Fruit fly (Drosophila melanogaster) whole organism, embryonic: ENCODE results near the gene CG34056.
"Not testable (repeated sequence)": the region's sequence is repeated elsewhere in the genome, so short reads cannot be mapped to it uniquely, and the experiment has no call there.

Experiments used
- CG11093 ChIP-seq: fragments of 200-800 bp; sonication (Bioruptor generic); IDR thresholded peaks from 3 replicates; pipeline ENCODE4 v1.3.6; 2022; ENCODE audit warnings: missing biosample characterization, missing genetic modification characterization
- CG11696 ChIP-seq: fragments of 200-800 bp; sonication (Bioruptor generic); IDR thresholded peaks from 2 replicates; pipeline ENCODE4 v1.3.6; 2022; ENCODE audit warnings: missing biosample characterization, missing genetic modification characterization
- CG12391 ChIP-seq: fragments of 200-800 bp; sonication (Bioruptor generic); optimal IDR thresholded peaks from 3 replicates; lab custom pipeline; 2018; ENCODE audit warnings: missing biosample characterization, mild to moderate bottlenecking, missing genetic modification characterization, moderate library complexity
- CG12659 ChIP-seq: fragments of 200-800 bp; sonication (Bioruptor generic); optimal IDR thresholded peaks from 3 replicates; lab custom pipeline; 2017; ENCODE audit warnings: mild to moderate bottlenecking, missing biosample characterization, missing genetic modification reagents, missing genetic modification characterization
- CG12744 ChIP-seq: fragments of 200-800 bp; sonication (Bioruptor generic); optimal IDR thresholded peaks from 2 replicates; lab custom pipeline; 2016; ENCODE audit warnings: missing biosample characterization, missing genetic modification characterization
- CG13775 ChIP-seq: fragments of 200-800 bp; sonication (Bioruptor generic); optimal IDR thresholded peaks from 3 replicates; lab custom pipeline; 2017; ENCODE audit warnings: missing biosample characterization, mild to moderate bottlenecking, missing genetic modification characterization
- CG14860 ChIP-seq: fragments of 200-800 bp; sonication (Bioruptor generic); IDR thresholded peaks from 3 replicates; pipeline ENCODE4 v1.3.6; 2022; ENCODE audit warnings: missing biosample characterization, missing genetic modification characterization; ENCODE audit not compliant: partially characterized antibody
- CG15514 ChIP-seq: fragments of 200-800 bp; sonication (Bioruptor generic); optimal IDR thresholded peaks from 3 replicates; lab custom pipeline; 2017; ENCODE audit warnings: missing biosample characterization, missing genetic modification characterization, mild to moderate bottlenecking, moderate library complexity, missing genetic modification reagents
- CG2116 ChIP-seq: fragments of 200-800 bp; sonication (Bioruptor generic); optimal IDR thresholded peaks from 3 replicates; lab custom pipeline; 2018; ENCODE audit warnings: missing biosample characterization, mild to moderate bottlenecking, missing genetic modification characterization
- CG2120 ChIP-seq: fragments of 200-800 bp; sonication (Bioruptor generic); optimal IDR thresholded peaks from 3 replicates; lab custom pipeline; 2016; ENCODE audit warnings: missing biosample characterization, missing genetic modification characterization
- CG2712 ChIP-seq: fragments of 200-800 bp; optimal IDR thresholded peaks from 3 replicates; lab custom pipeline; 2019; ENCODE audit warnings: missing biosample characterization, mild to moderate bottlenecking, missing genetic modification characterization, moderate library complexity
- CG31224 ChIP-seq: fragments of 200-800 bp; sonication (Bioruptor generic); IDR thresholded peaks from 2 replicates; pipeline ENCODE4 v1.3.6; 2022; ENCODE audit warnings: missing biosample characterization, missing genetic modification characterization
- CG31365 ChIP-seq: fragments of 200-800 bp; sonication (Bioruptor generic); optimal IDR thresholded peaks from 2 replicates; lab custom pipeline; 2018; ENCODE audit warnings: missing biosample characterization, mild to moderate bottlenecking, missing genetic modification characterization
- CG3847 ChIP-seq: fragments of 200-800 bp; sonication (Bioruptor generic); IDR thresholded peaks from 2 replicates; pipeline ENCODE4 v1.3.6; 2022; ENCODE audit warnings: missing biosample characterization, missing genetic modification characterization
- CG4424 ChIP-seq: fragments of 200-800 bp; sonication (Bioruptor generic); optimal IDR thresholded peaks from 3 replicates; lab custom pipeline; 2016; ENCODE audit warnings: missing biosample characterization, missing genetic modification characterization
- CG4617 ChIP-seq: fragments of 200-800 bp; sonication (Bioruptor generic); optimal IDR thresholded peaks from 3 replicates; lab custom pipeline; 2016; ENCODE audit warnings: missing biosample characterization, missing genetic modification characterization, borderline replicate concordance
- CG4854 ChIP-seq: fragments of 200-800 bp; sonication (Bioruptor generic); optimal IDR thresholded peaks from 2 replicates; lab custom pipeline; 2016; ENCODE audit warnings: missing biosample characterization, missing genetic modification characterization, inconsistent platforms
- CG6854 ChIP-seq: fragments of 200-800 bp; sonication (Bioruptor generic); optimal IDR thresholded peaks from 3 replicates; lab custom pipeline; 2017; ENCODE audit warnings: missing biosample characterization, mild to moderate bottlenecking, missing genetic modification characterization
- CG7928 ChIP-seq: fragments of 200-800 bp; sonication (Bioruptor generic); optimal IDR thresholded peaks from 2 replicates; lab custom pipeline; 2017; ENCODE audit warnings: missing biosample characterization, mild to moderate bottlenecking, missing genetic modification characterization
- CTCF ChIP-seq: fragments of 200-800 bp; sonication (Bioruptor generic); optimal IDR thresholded peaks from 2 replicates; lab custom pipeline; 2017; ENCODE audit warnings: missing biosample characterization, mild to moderate bottlenecking, missing genetic modification characterization, moderate library complexity
- D19B ChIP-seq: fragments of 200-800 bp; sonication (Bioruptor generic); optimal IDR thresholded peaks from 2 replicates; lab custom pipeline; 2017; ENCODE audit warnings: missing biosample characterization, mild to moderate bottlenecking, missing genetic modification characterization
- Dek ChIP-seq: fragments of 200-800 bp; sonication (Bioruptor generic); optimal IDR thresholded peaks from 3 replicates; lab custom pipeline; 2019; ENCODE audit warnings: missing biosample characterization, mild to moderate bottlenecking, missing genetic modification characterization, moderate library complexity
- Dp ChIP-seq: fragments of 200-800 bp; sonication (Bioruptor generic); optimal IDR thresholded peaks from 2 replicates; lab custom pipeline; 2018; ENCODE audit warnings: missing biosample characterization, mild to moderate bottlenecking, missing genetic modification characterization, moderate library complexity
- GATAe ChIP-seq: fragments of 200-800 bp; sonication (Bioruptor generic); conservative IDR thresholded peaks from 2 replicates; pipeline ENCODE4 v1.3.6; 2022; ENCODE audit warnings: missing biosample characterization, missing genetic modification characterization
- HLH4C ChIP-seq: fragments of 200-800 bp; sonication (Bioruptor generic); IDR thresholded peaks from 3 replicates; pipeline ENCODE4 v1.3.6; 2022; ENCODE audit warnings: missing biosample characterization, missing genetic modification characterization; ENCODE audit not compliant: partially characterized antibody
- HmgZ ChIP-seq: fragments of 200-800 bp; sonication (Bioruptor generic); optimal IDR thresholded peaks from 2 replicates; lab custom pipeline; 2018; ENCODE audit warnings: missing biosample characterization, mild to moderate bottlenecking, missing genetic modification characterization
- Hr78 ChIP-seq, 2 experiments: fragments of 200-800 bp in 1 of 2; fragments of >200 bp in 1 of 2; sonication (Bioruptor generic) in 1 of 2; optimal IDR thresholded peaks; 2 replicates each; lab custom pipeline; 2017 to 2019; ENCODE audit warnings: missing biosample characterization in 2 of 2, missing genetic modification characterization in 2 of 2, mild to moderate bottlenecking in 1 of 2, moderate library complexity in 1 of 2
- Kr ChIP-seq: fragments of 200-800 bp; sonication (Bioruptor generic); optimal IDR thresholded peaks from 2 replicates; lab custom pipeline; 2017; ENCODE audit warnings: missing biosample characterization, mild to moderate bottlenecking, missing genetic modification characterization
- MBD-R2 ChIP-seq: fragments of 200-800 bp; sonication (Bioruptor generic); IDR thresholded peaks from 2 replicates; pipeline ENCODE4 v1.3.6; 2022; ENCODE audit warnings: missing biosample characterization, missing genetic modification characterization
- NC2α ChIP-seq: fragments of 200-800 bp; sonication (Bioruptor generic); optimal IDR thresholded peaks from 2 replicates; lab custom pipeline; 2016; ENCODE audit warnings: missing biosample characterization, missing genetic modification characterization
- Ravus ChIP-seq: fragments of 200-800 bp; sonication (Bioruptor generic); IDR thresholded peaks from 2 replicates; pipeline ENCODE4 v1.3.6; 2022; ENCODE audit warnings: missing biosample characterization, missing genetic modification characterization
- Stat92E ChIP-seq, 3 experiments: fragments of >200 bp in 2 of 3; fragments of 200-800 bp in 1 of 3; sonication (Bioruptor generic) in 1 of 3; optimal IDR thresholded peaks; 2 replicates each; lab custom pipeline; 2017 to 2019; ENCODE audit warnings: missing biosample characterization in 3 of 3, missing genetic modification characterization in 3 of 3, mild to moderate bottlenecking in 1 of 3, moderate library complexity in 1 of 3
- Vsx1 ChIP-seq: fragments of 200-800 bp; sonication (Bioruptor generic); optimal IDR thresholded peaks from 2 replicates; lab custom pipeline; 2017; ENCODE audit warnings: missing biosample characterization, mild to moderate bottlenecking, missing genetic modification characterization, missing genetic modification reagents
- amos ChIP-seq: fragments of 200-800 bp; sonication (Bioruptor generic); IDR thresholded peaks from 2 replicates; pipeline ENCODE4 v1.3.6; 2022; ENCODE audit warnings: missing biosample characterization, missing genetic modification characterization; ENCODE audit not compliant: partially characterized antibody
- ap ChIP-seq: fragments of 200-800 bp; sonication (Bioruptor generic); IDR thresholded peaks from 2 replicates; pipeline ENCODE4 v1.3.6; 2022; ENCODE audit warnings: missing biosample characterization, missing genetic modification characterization
- caup ChIP-seq: fragments of 200-800 bp; sonication (Bioruptor generic); optimal IDR thresholded peaks from 3 replicates; lab custom pipeline; 2017; ENCODE audit warnings: missing biosample characterization, mild to moderate bottlenecking, missing genetic modification characterization, moderate library complexity; ENCODE audit not compliant: severe bottlenecking
- chinmo ChIP-seq: fragments of 200-800 bp; sonication (Bioruptor generic); IDR thresholded peaks from 4 replicates; pipeline ENCODE4 v1.3.6; 2022; ENCODE audit warnings: missing biosample characterization, missing genetic modification characterization; ENCODE audit not compliant: partially characterized antibody
- ftz-f1 ChIP-seq: fragments of 200-800 bp; sonication (Bioruptor generic); optimal IDR thresholded peaks from 2 replicates; lab custom pipeline; 2016; ENCODE audit warnings: missing biosample characterization, missing genetic modification characterization
- fu2 ChIP-seq: fragments of 200-800 bp; sonication (Bioruptor generic); optimal IDR thresholded peaks from 2 replicates; lab custom pipeline; 2016; ENCODE audit warnings: missing biosample characterization, missing genetic modification characterization
- gcm ChIP-seq: fragments of 200-800 bp; sonication (Bioruptor generic); optimal IDR thresholded peaks from 2 replicates; lab custom pipeline; 2019; ENCODE audit warnings: missing biosample characterization, mild to moderate bottlenecking, missing genetic modification characterization, moderate library complexity
- lilli ChIP-seq: fragments of 200-800 bp; sonication (Bioruptor generic); optimal IDR thresholded peaks from 3 replicates; lab custom pipeline; 2016; ENCODE audit warnings: missing biosample characterization, missing genetic modification characterization
- nerfin-2 ChIP-seq: fragments of 200-800 bp; sonication (Bioruptor generic); IDR thresholded peaks from 2 replicates; pipeline ENCODE4 v1.3.6; 2022; ENCODE audit warnings: missing biosample characterization, missing genetic modification characterization; ENCODE audit not compliant: partially characterized antibody
- odd ChIP-seq: fragments of 200-800 bp; sonication (Bioruptor generic); optimal IDR thresholded peaks from 2 replicates; lab custom pipeline; 2017; ENCODE audit warnings: missing biosample characterization, mild to moderate bottlenecking, missing genetic modification characterization
- pita ChIP-seq: fragments of 200-800 bp; sonication (Bioruptor generic); optimal IDR thresholded peaks from 2 replicates; lab custom pipeline; 2017; ENCODE audit warnings: missing biosample characterization, mild to moderate bottlenecking, missing genetic modification characterization
- pum ChIP-seq: fragments of 200-800 bp; sonication (Bioruptor generic); optimal IDR thresholded peaks from 2 replicates; lab custom pipeline; 2016; ENCODE audit warnings: missing biosample characterization, missing genetic modification characterization
- ranshi ChIP-seq: fragments of 200-800 bp; sonication (Bioruptor generic); IDR thresholded peaks from 2 replicates; pipeline ENCODE4 v1.3.6; 2022; ENCODE audit warnings: missing biosample characterization, missing genetic modification characterization
- slou ChIP-seq: fragments of 200-800 bp; sonication (Bioruptor generic); optimal IDR thresholded peaks from 3 replicates; lab custom pipeline; 2016; ENCODE audit warnings: missing biosample characterization, missing genetic modification characterization
- tio ChIP-seq: fragments of 200-800 bp; sonication (Bioruptor generic); optimal IDR thresholded peaks from 2 replicates; lab custom pipeline; 2017; ENCODE audit warnings: missing biosample characterization, missing genetic modification characterization, inconsistent platforms

CG34056 gene

DNA sequence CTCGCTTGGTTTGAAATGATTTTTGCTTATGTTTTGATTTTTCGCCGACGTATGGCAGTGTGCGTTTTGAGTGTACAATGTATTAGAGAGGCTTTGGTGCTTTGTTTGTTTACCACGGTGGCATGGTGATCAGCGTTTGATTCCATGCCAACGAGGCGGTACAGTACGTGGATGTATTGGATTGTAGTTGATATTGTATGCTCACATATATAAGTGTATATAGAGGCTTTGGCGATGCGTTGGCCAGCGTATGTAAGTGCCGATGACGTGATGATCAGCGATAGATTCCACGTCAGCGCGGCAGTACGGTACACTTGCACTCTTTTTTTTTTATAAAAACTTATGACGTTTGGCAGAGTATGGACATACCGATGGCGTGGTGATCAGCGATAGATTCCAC is 30.7 kb upstream of the CG34056 start, which contains the start of gene CG12502:
TSS of gene CG12502 (plus strand) at position 301 of the 400 bp plus-strand sequence.
- not testable (repeated sequence) for TF ChIP-seq Kr, CG13775, fu2 (GFP tag; lab: Kevin White, UChicago)
- TF ChIP-seq, all 482 proteins: peak for 0; not testable (repeated sequence) for 482

DNA sequence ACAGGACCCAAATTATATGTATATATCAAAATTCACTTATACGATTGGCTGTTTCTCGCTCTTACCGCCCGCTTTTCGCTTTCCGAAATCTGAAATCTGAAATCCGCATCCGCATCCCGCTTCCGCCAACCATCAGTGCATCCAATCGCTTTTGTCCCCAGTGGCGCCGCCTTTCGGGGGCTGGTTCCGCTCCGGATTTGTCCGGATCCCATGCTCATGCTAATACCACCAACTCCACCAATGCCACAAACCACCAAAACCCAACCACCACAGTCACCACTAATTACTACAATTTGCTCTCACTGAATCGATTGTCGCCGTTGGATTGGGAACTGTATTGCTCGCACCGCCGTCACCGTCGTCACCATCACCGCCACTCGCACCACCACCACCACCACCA is 27.0 kb upstream of the CG34056 start:
- TF ChIP-seq amos (GFP tag; lab: Robert Waterston, UW) = no peak
- TF ChIP-seq Stat92E (GFP tag; optimal IDR thresholded peaks at IDR 0.05; lab: Kevin White, UChicago) = no peak
- no peak for TF ChIP-seq caup
- no peak for TF ChIP-seq CG31224
- no peak for TF ChIP-seq CG12744 (GFP tag; lab: Kevin White, UChicago)
- TF ChIP-seq GATAe (GFP tag; lab: Robert Waterston, UW) = no peak
- no peak for TF ChIP-seq Ravus (GFP tag; lab: Robert Waterston, UW)
- no peak for TF ChIP-seq pum (GFP tag; lab: Kevin White, UChicago)
- no peak for TF ChIP-seq tio (GFP tag; lab: Kevin White, UChicago)
- peak; percentile 88 for TF ChIP-seq CG15514
- no peak for TF ChIP-seq CG11093 (GFP tag; lab: Robert Waterston, UW)
- TF ChIP-seq Dek (tag; lab: Kevin White, UChicago) = no peak
- no peak for TF ChIP-seq Hr78 (GFP tag; optimal IDR thresholded peaks at IDR 0.05; lab: Kevin White, UChicago)
- TF ChIP-seq ap = no peak
- TF ChIP-seq pita (GFP tag; lab: Kevin White, UChicago) = peak; percentile 18
- no peak for TF ChIP-seq CG4854 (GFP tag; lab: Kevin White, UChicago)
- TF ChIP-seq CTCF (GFP tag; lab: Kevin White, UChicago) = peak; percentile 88
- TF ChIP-seq lilli = no peak
- no peak for TF ChIP-seq odd (GFP tag; lab: Kevin White, UChicago)
- no peak for TF ChIP-seq CG4617 (GFP tag; lab: Kevin White, UChicago)
- no peak for TF ChIP-seq D19B (GFP tag; lab: Kevin White, UChicago)
- no peak for TF ChIP-seq Kr (GFP tag; lab: Kevin White, UChicago)
- TF ChIP-seq CG2712 (tag; lab: Kevin White, UChicago) = no peak
- no peak for TF ChIP-seq CG4424 (GFP tag; lab: Kevin White, UChicago)
- TF ChIP-seq Dp (GFP tag; lab: Kevin White, UChicago) = no peak
- TF ChIP-seq gcm = no peak
- TF ChIP-seq, all 482 proteins: peak for 3

DNA sequence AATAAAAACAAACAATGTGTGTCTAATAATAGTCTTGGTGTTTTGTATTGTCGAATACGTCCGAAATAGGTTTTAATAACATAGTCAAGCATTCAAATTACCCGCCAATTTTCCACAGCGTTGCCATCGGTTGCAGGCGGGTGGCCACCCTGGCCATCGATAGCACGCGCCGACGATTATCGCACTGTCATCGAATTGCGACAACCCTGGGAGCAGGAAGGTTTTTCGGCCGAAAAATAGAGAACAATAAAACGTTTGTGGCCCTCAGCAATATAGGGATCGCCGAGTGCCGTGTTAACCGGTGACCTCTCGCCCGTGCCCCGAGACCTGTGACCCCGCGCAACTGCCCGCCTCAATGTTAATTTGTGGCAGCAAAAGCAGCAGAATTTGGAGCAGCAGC is 24.0 kb upstream of the CG34056 start, which contains the start of gene Usp10:
TSS of gene Usp10 (plus strand) at position 187 of the 400 bp plus-strand sequence.
- TF ChIP-seq CG3847 (GFP tag; lab: Robert Waterston, UW) (peak; percentile 71; the same call in 1 of the 2 replicates), CG14860 (GFP tag; lab: Robert Waterston, UW) (peak; percentile 47; the same call in 1 of the 3 replicates), MBD-R2 (GFP tag; lab: Robert Waterston, UW) (peak; percentile 82), Dp (GFP tag; lab: Kevin White, UChicago) (peak; percentile 98), HLH4C (GFP tag; lab: Robert Waterston, UW) (peak; percentile 62), CG31365 (no peak), CG7928 (GFP tag; lab: Kevin White, UChicago) (peak; percentile 4), CG11696 (GFP tag; lab: Robert Waterston, UW) (0 out of 2 replicates have a peak, but pooled peaks have one; percentile 8), CG2120 (peak; percentile 4), ranshi (no peak), nerfin-2 (GFP tag; lab: Robert Waterston, UW) (peak; percentile 57), CG6854 (GFP tag; lab: Kevin White, UChicago) (no peak), chinmo (GFP tag; lab: Robert Waterston, UW) (peak; percentile 72; the same call in 3 of the 4 replicates), CG12659 (GFP tag; lab: Kevin White, UChicago) (peak; percentile 58), ftz-f1 (peak; percentile 69), Vsx1 (GFP tag; lab: Kevin White, UChicago) (no peak), CG12391 (tag; lab: Kevin White, UChicago) (peak; percentile 6), CG2116 (GFP tag; lab: Kevin White, UChicago) (peak; percentile 88), HmgZ (peak; percentile 71), slou (GFP tag; lab: Kevin White, UChicago) (no peak), NC2α (GFP tag; lab: Kevin White, UChicago) (no peak)
